Worm (Caenorhabditis elegans) whole organism, L4/young adult: ENCODE results near the gene col-85.

Source experiments
- dao-5 ChIP-seq: sonication (generic microtip); optimal IDR thresholded peaks from 2 replicates; lab custom pipeline; 2016; ENCODE audit warnings: missing genotype, missing genetic modification characterization, moderate library complexity, missing compliant biosample characterization
- him-1 ChIP-seq: sonication (generic microtip); optimal IDR thresholded peaks from 2 replicates; lab custom pipeline; 2016; ENCODE audit warnings: missing genotype, missing genetic modification reagents, missing genetic modification characterization, missing compliant biosample characterization

DNA sequence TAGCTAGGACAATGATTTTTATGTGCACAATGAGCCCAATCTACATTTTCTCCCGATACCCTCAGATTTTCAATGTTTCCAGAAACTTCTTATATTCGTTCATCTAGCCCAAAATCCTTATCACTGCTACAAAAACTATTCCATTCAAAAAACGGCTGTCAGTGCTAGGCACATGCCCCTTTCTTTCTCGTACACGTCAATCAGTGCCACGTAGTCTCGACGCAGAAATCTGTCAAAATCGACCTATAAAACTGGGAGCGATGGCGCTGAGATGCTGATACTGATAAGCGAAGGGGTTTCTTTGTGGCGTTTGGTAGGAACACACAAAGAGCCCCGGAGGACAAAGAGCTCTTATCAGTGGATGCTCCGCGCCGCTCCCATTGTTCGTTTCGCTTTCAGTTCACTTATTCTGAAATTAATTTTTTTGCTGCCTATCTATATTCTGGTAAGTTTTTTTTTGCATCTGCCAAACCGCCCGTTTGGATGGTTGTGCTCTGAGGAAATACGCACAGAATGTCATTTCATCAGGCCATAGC is 24.0 kb upstream of the col-85 start, which contains the start of gene srh-70:
- TF ChIP-seq dao-5 (tag; lab: Kevin White, UChicago), result no peak
- no peak for TF ChIP-seq him-1 (tag; lab: Kevin White, UChicago)
